Fruit fly (Drosophila melanogaster) whole organism, embryonic: ENCODE results near the gene CG4467.

Source experiments
- Abd-B ChIP-seq: fragments of 200-800 bp; sonication (Bioruptor generic); optimal IDR thresholded peaks from 2 replicates; lab custom pipeline; 2018; ENCODE audit warnings: missing biosample characterization, mild to moderate bottlenecking, missing genetic modification characterization, moderate library complexity
- Bgb ChIP-seq: fragments of 200-800 bp; sonication (Bioruptor generic); IDR thresholded peaks from 2 replicates; pipeline ENCODE4 v1.3.6; 2022; ENCODE audit warnings: missing biosample characterization, missing genetic modification characterization; ENCODE audit not compliant: partially characterized antibody
- BtbVII ChIP-seq: fragments of 200-800 bp; sonication (Bioruptor generic); optimal IDR thresholded peaks from 3 replicates; lab custom pipeline; 2017; ENCODE audit warnings: missing biosample characterization, mild to moderate bottlenecking, missing genetic modification characterization
- CG10979 ChIP-seq: fragments of 200-800 bp; sonication (Bioruptor generic); optimal IDR thresholded peaks from 2 replicates; lab custom pipeline; 2018; ENCODE audit warnings: missing biosample characterization, mild to moderate bottlenecking, missing genetic modification characterization, moderate library complexity
- CG1233 ChIP-seq: fragments of 200-800 bp; sonication (Bioruptor generic); optimal IDR thresholded peaks from 4 replicates; lab custom pipeline; 2018; ENCODE audit warnings: missing biosample characterization, mild to moderate bottlenecking, missing genetic modification characterization
- CG13287 ChIP-seq: fragments of 200-800 bp; sonication (Bioruptor generic); IDR thresholded peaks from 2 replicates; pipeline ENCODE4 v1.3.6; 2022; ENCODE audit warnings: missing biosample characterization, missing genetic modification characterization; ENCODE audit not compliant: partially characterized antibody
- CG14441 ChIP-seq: fragments of 200-800 bp; sonication (Bioruptor generic); IDR thresholded peaks from 2 replicates; pipeline ENCODE4 v1.3.6; 2022; ENCODE audit warnings: missing biosample characterization, missing genetic modification characterization
- CG1529 ChIP-seq: fragments of 200-800 bp; sonication (Bioruptor generic); optimal IDR thresholded peaks from 3 replicates; lab custom pipeline; 2018; ENCODE audit warnings: missing biosample characterization, missing genetic modification characterization
- CG17829 ChIP-seq: fragments of 200-800 bp; optimal IDR thresholded peaks from 2 replicates; lab custom pipeline; 2019; ENCODE audit warnings: missing biosample characterization, mild to moderate bottlenecking, missing genetic modification characterization, moderate library complexity
- CG18011 ChIP-seq: fragments of 200-800 bp; sonication (Bioruptor generic); optimal IDR thresholded peaks from 2 replicates; lab custom pipeline; 2017; ENCODE audit warnings: missing biosample characterization, missing genetic modification characterization, mild to moderate bottlenecking, moderate library complexity, missing genotype
- CG30431 ChIP-seq: fragments of 200-800 bp; sonication (Bioruptor generic); optimal IDR thresholded peaks from 2 replicates; lab custom pipeline; 2017; ENCODE audit warnings: missing biosample characterization, missing genetic modification characterization
- CG4617 ChIP-seq: fragments of 200-800 bp; sonication (Bioruptor generic); optimal IDR thresholded peaks from 3 replicates; lab custom pipeline; 2016; ENCODE audit warnings: missing biosample characterization, missing genetic modification characterization, borderline replicate concordance
- CG6813 ChIP-seq: fragments of 200-800 bp; sonication (Bioruptor generic); optimal IDR thresholded peaks from 2 replicates; lab custom pipeline; 2017; ENCODE audit warnings: missing biosample characterization, missing genetic modification characterization, mild to moderate bottlenecking, moderate library complexity, missing genetic modification reagents
- CG7786 ChIP-seq: fragments of 200-800 bp; sonication (Bioruptor generic); optimal IDR thresholded peaks from 2 replicates; lab custom pipeline; 2016; ENCODE audit warnings: missing biosample characterization, missing genetic modification characterization
- CG9437 ChIP-seq: fragments of 200-800 bp; sonication (Bioruptor generic); optimal IDR thresholded peaks from 2 replicates; lab custom pipeline; 2018; ENCODE audit warnings: missing biosample characterization, mild to moderate bottlenecking, missing genetic modification characterization
- CG9609 ChIP-seq: fragments of 200-800 bp; sonication (Bioruptor generic); optimal IDR thresholded peaks from 3 replicates; lab custom pipeline; 2016; ENCODE audit warnings: missing biosample characterization, missing genetic modification characterization
- CG9817 ChIP-seq: fragments of 200-800 bp; sonication (Bioruptor generic); optimal IDR thresholded peaks from 2 replicates; lab custom pipeline; 2018; ENCODE audit warnings: missing biosample characterization, mild to moderate bottlenecking, missing genetic modification characterization, moderate library complexity
- Dbx ChIP-seq: fragments of 200-800 bp; sonication (Bioruptor generic); IDR thresholded peaks from 3 replicates; pipeline ENCODE4 v1.3.6; 2022; ENCODE audit warnings: missing biosample characterization, missing genetic modification characterization
- Deaf1 ChIP-seq: fragments of 200-800 bp; optimal IDR thresholded peaks from 3 replicates; lab custom pipeline; 2019; ENCODE audit warnings: missing biosample characterization, mild to moderate bottlenecking, missing genetic modification characterization, moderate library complexity
- Elba2 ChIP-seq: fragments of 200-800 bp; sonication (Bioruptor generic); optimal IDR thresholded peaks from 3 replicates; lab custom pipeline; 2016; ENCODE audit warnings: missing biosample characterization, missing genetic modification characterization
- HHEX ChIP-seq: fragments of 200-800 bp; sonication (Bioruptor generic); optimal IDR thresholded peaks from 3 replicates; lab custom pipeline; 2017; ENCODE audit warnings: missing biosample characterization, mild to moderate bottlenecking, missing genetic modification characterization, missing genetic modification reagents
- HLH54F ChIP-seq: fragments of 200-800 bp; sonication (Bioruptor generic); optimal IDR thresholded peaks from 3 replicates; lab custom pipeline; 2016; ENCODE audit warnings: missing biosample characterization, missing genetic modification characterization
- Hand ChIP-seq: fragments of 200-800 bp; sonication (Bioruptor generic); optimal IDR thresholded peaks from 2 replicates; lab custom pipeline; 2017; ENCODE audit warnings: mild to moderate bottlenecking, missing biosample characterization, missing genetic modification reagents, missing genetic modification characterization
- Lim3 ChIP-seq: fragments of 200-800 bp; sonication (Bioruptor generic); IDR thresholded peaks from 2 replicates; pipeline ENCODE4 v1.3.6; 2022; ENCODE audit warnings: missing biosample characterization, missing genetic modification characterization
- MESR4 ChIP-seq: fragments of 200-800 bp; sonication (Bioruptor generic); optimal IDR thresholded peaks from 2 replicates; lab custom pipeline; 2018; ENCODE audit warnings: missing biosample characterization, mild to moderate bottlenecking, missing genetic modification characterization, moderate library complexity
- MTF-1 ChIP-seq: fragments of 200-800 bp; sonication (Bioruptor generic); optimal IDR thresholded peaks from 2 replicates; lab custom pipeline; 2018; ENCODE audit warnings: missing biosample characterization, mild to moderate bottlenecking, missing genetic modification characterization, borderline replicate concordance
- NfI ChIP-seq: fragments of 200-800 bp; sonication (Bioruptor generic); optimal IDR thresholded peaks from 3 replicates; lab custom pipeline; 2018; ENCODE audit warnings: missing biosample characterization, mild to moderate bottlenecking, missing genetic modification characterization, moderate library complexity
- Six4 ChIP-seq: fragments of 200-800 bp; sonication (Bioruptor generic); optimal IDR thresholded peaks from 2 replicates; lab custom pipeline; 2016; ENCODE audit warnings: missing biosample characterization, missing genetic modification characterization
- Ssrp ChIP-seq: fragments of 200-800 bp; sonication (Bioruptor generic); optimal IDR thresholded peaks from 2 replicates; lab custom pipeline; 2018; ENCODE audit warnings: missing biosample characterization, mild to moderate bottlenecking, missing genetic modification characterization, moderate library complexity
- bab2 ChIP-seq: fragments of 200-800 bp; sonication (Bioruptor generic); optimal IDR thresholded peaks from 2 replicates; lab custom pipeline; 2016; ENCODE audit warnings: missing biosample characterization, missing genetic modification characterization
- bbx ChIP-seq: fragments of 200-800 bp; sonication (Bioruptor generic); IDR thresholded peaks from 2 replicates; pipeline ENCODE4 v1.3.6; 2022; ENCODE audit warnings: missing biosample characterization, missing genetic modification characterization; ENCODE audit not compliant: partially characterized antibody
- bowl ChIP-seq: fragments of 200-800 bp; sonication (Bioruptor generic); IDR thresholded peaks from 2 replicates; pipeline ENCODE4 v1.3.6; 2022; ENCODE audit warnings: missing biosample characterization, missing genetic modification characterization
- chif ChIP-seq, 2 experiments: fragments of 200-800 bp; sonication (Bioruptor generic); optimal IDR thresholded peaks; 3 replicates each; lab custom pipeline; 2016; ENCODE audit warnings: missing biosample characterization in 2 of 2, missing genetic modification characterization in 2 of 2
- en ChIP-seq: fragments of 200-800 bp; sonication (Bioruptor generic); optimal IDR thresholded peaks from 2 replicates; lab custom pipeline; 2016; ENCODE audit warnings: missing biosample characterization, missing genetic modification characterization
- fd3F ChIP-seq: fragments of 200-800 bp; sonication (Bioruptor generic); optimal IDR thresholded peaks from 2 replicates; lab custom pipeline; 2018; ENCODE audit warnings: missing biosample characterization, mild to moderate bottlenecking, missing genetic modification characterization, moderate library complexity
- ftz-f1 ChIP-seq: fragments of 200-800 bp; sonication (Bioruptor generic); optimal IDR thresholded peaks from 2 replicates; lab custom pipeline; 2016; ENCODE audit warnings: missing biosample characterization, missing genetic modification characterization
- ken ChIP-seq: fragments of 200-800 bp; sonication (Bioruptor generic); IDR thresholded peaks from 3 replicates; pipeline ENCODE4 v1.3.6; 2022; ENCODE audit warnings: missing biosample characterization, missing genetic modification characterization
- kni ChIP-seq: fragments of 200-800 bp; sonication (Bioruptor generic); optimal IDR thresholded peaks from 3 replicates; lab custom pipeline; 2017; ENCODE audit warnings: mild to moderate bottlenecking, missing biosample characterization, missing genetic modification reagents, missing genetic modification characterization
- lmd ChIP-seq: fragments of 200-800 bp; sonication (Bioruptor generic); IDR thresholded peaks from 2 replicates; pipeline ENCODE4 v1.3.6; 2022; ENCODE audit warnings: missing biosample characterization, missing genetic modification characterization
- lola ChIP-seq, 3 experiments: fragments of >200 bp in 2 of 3; fragments of 200-800 bp in 1 of 3; sonication (Bioruptor generic) in 1 of 3; optimal IDR thresholded peaks; 2 replicates each; lab custom pipeline; 2017 to 2019; ENCODE audit warnings: missing biosample characterization in 3 of 3, missing genetic modification characterization in 3 of 3, mild to moderate bottlenecking in 1 of 3, moderate library complexity in 1 of 3
- nerfin-1 ChIP-seq: fragments of 200-800 bp; sonication (Bioruptor generic); optimal IDR thresholded peaks from 3 replicates; lab custom pipeline; 2019; ENCODE audit warnings: missing biosample characterization, mild to moderate bottlenecking, missing genetic modification characterization, moderate library complexity
- pho ChIP-seq: fragments of 200-800 bp; sonication (Bioruptor generic); optimal IDR thresholded peaks from 2 replicates; lab custom pipeline; 2016; ENCODE audit warnings: missing biosample characterization, missing genetic modification characterization
- sd ChIP-seq: fragments of 200-800 bp; sonication (Bioruptor generic); optimal IDR thresholded peaks from 3 replicates; lab custom pipeline; 2018; ENCODE audit warnings: missing biosample characterization, mild to moderate bottlenecking, missing genetic modification characterization, moderate library complexity
- sob ChIP-seq: fragments of 200-800 bp; sonication (Bioruptor generic); IDR thresholded peaks from 2 replicates; pipeline ENCODE4 v1.3.6; 2022; ENCODE audit warnings: missing biosample characterization, missing genetic modification characterization
- ssp ChIP-seq: fragments of 200-800 bp; sonication (Bioruptor generic); IDR thresholded peaks from 2 replicates; pipeline ENCODE4 v1.3.6; 2022; ENCODE audit warnings: missing biosample characterization, missing genetic modification characterization
- tna ChIP-seq: fragments of 200-800 bp; sonication (Bioruptor generic); IDR thresholded peaks from 2 replicates; pipeline ENCODE4 v1.3.6; 2022; ENCODE audit warnings: missing biosample characterization, missing genetic modification characterization; ENCODE audit not compliant: partially characterized antibody
- trh ChIP-seq: fragments of 200-800 bp; sonication (Bioruptor generic); optimal IDR thresholded peaks from 2 replicates; lab custom pipeline; 2016; ENCODE audit warnings: missing biosample characterization, missing genetic modification characterization
- unpg ChIP-seq: fragments of 200-800 bp; sonication (Bioruptor generic); optimal IDR thresholded peaks from 3 replicates; lab custom pipeline; 2018; ENCODE audit warnings: missing biosample characterization, mild to moderate bottlenecking, missing genetic modification characterization, moderate library complexity
- vvl ChIP-seq: fragments of 200-800 bp; sonication (Bioruptor generic); IDR thresholded peaks from 2 replicates; pipeline ENCODE4 v1.3.6; 2022; ENCODE audit warnings: missing biosample characterization, missing genetic modification characterization

The CG4467 gene

dm6 chr3R:23280806-23281257, 32.1 kb upstream of the CG4467 start, which contains the start of the genes orb and Cdc16 (continued):
- peak; percentile 84 for TF ChIP-seq nerfin-1 (tag; lab: Kevin White, UChicago)
- peak; percentile 58 for TF ChIP-seq CG9609 (GFP tag; lab: Kevin White, UChicago)
- TF ChIP-seq CG18011 (GFP tag; lab: Kevin White, UChicago): peak; percentile 71
- peak; percentile 88 for TF ChIP-seq BtbVII
- peak; percentile 55 for TF ChIP-seq MESR4 (GFP tag; lab: Kevin White, UChicago)
- TF ChIP-seq unpg (GFP tag; lab: Kevin White, UChicago): peak; percentile 96
- peak; percentile 92 for TF ChIP-seq CG9817
- TF ChIP-seq lmd (GFP tag; lab: Robert Waterston, UW): peak; percentile 91
- TF ChIP-seq CG30431 (GFP tag; lab: Kevin White, UChicago): peak; percentile 68
- TF ChIP-seq pho (GFP tag; lab: Kevin White, UChicago): peak; percentile 58
- peak; percentile 83 for TF ChIP-seq CG6813
- no peak for TF ChIP-seq tna (GFP tag; lab: Robert Waterston, UW)
- peak; percentile 83 for TF ChIP-seq CG4617 (GFP tag; lab: Kevin White, UChicago)
- peak; percentile 90 for TF ChIP-seq CG10979 (tag; lab: Kevin White, UChicago)
- peak; percentile 91 for TF ChIP-seq CG14441 (GFP tag; lab: Robert Waterston, UW)
- TF ChIP-seq Hand (GFP tag; lab: Kevin White, UChicago): peak; percentile 78
- TF ChIP-seq chif (GFP tag; optimal IDR thresholded peaks at IDR 0.05; lab: Kevin White, UChicago): peak; percentile 61 to 69
- peak; percentile 86 for TF ChIP-seq trh (GFP tag; lab: Kevin White, UChicago)
- peak; percentile 82 for TF ChIP-seq bowl (GFP tag; lab: Robert Waterston, UW)
- TF ChIP-seq Bgb (GFP tag; lab: Robert Waterston, UW): no peak
- peak; percentile 79 for TF ChIP-seq ssp
- TF ChIP-seq Six4 (GFP tag; lab: Kevin White, UChicago): peak; percentile 92
- TF ChIP-seq CG1529 (GFP tag; lab: Kevin White, UChicago): peak; percentile 76
- peak; percentile 93 for TF ChIP-seq Abd-B (GFP tag; lab: Kevin White, UChicago)
- no peak; the same call in 1 of the 2 replicates for TF ChIP-seq Lim3 (GFP tag; lab: Robert Waterston, UW)
- TF ChIP-seq CG17829 (tag; lab: Kevin White, UChicago): peak; percentile 92
- TF ChIP-seq Dbx (GFP tag; lab: Robert Waterston, UW): peak; percentile 95
- peak; percentile 79 for TF ChIP-seq bab2 (GFP tag; lab: Kevin White, UChicago)
- TF ChIP-seq Deaf1: peak; percentile 79
- TF ChIP-seq bbx (GFP tag; lab: Robert Waterston, UW): no peak
- peak; percentile 93 for TF ChIP-seq ken (GFP tag; lab: Robert Waterston, UW)
- peak; percentile 85 for TF ChIP-seq HHEX (GFP tag; lab: Kevin White, UChicago)
- TF ChIP-seq HLH54F: peak; percentile 66
- TF ChIP-seq CG1233 (GFP tag; lab: Kevin White, UChicago): peak; percentile 90
- peak; percentile 34 for TF ChIP-seq en (GFP tag; lab: Kevin White, UChicago)
- peak; percentile 91 for TF ChIP-seq NfI
- peak; percentile 81 for TF ChIP-seq Elba2
- TF ChIP-seq lola (GFP tag; optimal IDR thresholded peaks at IDR 0.05; lab: Kevin White, UChicago): peak in 1 of 3 experiments; percentile 82
- TF ChIP-seq ftz-f1 (GFP tag; lab: Kevin White, UChicago): peak; percentile 18
- peak; percentile 67 for TF ChIP-seq sd (tag; lab: Kevin White, UChicago)
- TF ChIP-seq sob: peak; percentile 96
- TF ChIP-seq CG13287: peak; percentile 60; the same call in 1 of the 2 replicates
- peak; percentile 80 for TF ChIP-seq MTF-1 (GFP tag; lab: Kevin White, UChicago)
- peak; percentile 74 for TF ChIP-seq CG9437 (GFP tag; lab: Kevin White, UChicago)
- TF ChIP-seq Ssrp: peak; percentile 88
- peak; percentile 91 for TF ChIP-seq fd3F (GFP tag; lab: Kevin White, UChicago)
- peak; percentile 51 for TF ChIP-seq CG7786 (GFP tag; lab: Kevin White, UChicago)
- TF ChIP-seq vvl (GFP tag; lab: Robert Waterston, UW): peak; percentile 97
- TF ChIP-seq kni (GFP tag; lab: Kevin White, UChicago): no peak
